Worm (Caenorhabditis elegans): ENCODE measurements around the gene npr-17.

Gene npr-17

DNA sequence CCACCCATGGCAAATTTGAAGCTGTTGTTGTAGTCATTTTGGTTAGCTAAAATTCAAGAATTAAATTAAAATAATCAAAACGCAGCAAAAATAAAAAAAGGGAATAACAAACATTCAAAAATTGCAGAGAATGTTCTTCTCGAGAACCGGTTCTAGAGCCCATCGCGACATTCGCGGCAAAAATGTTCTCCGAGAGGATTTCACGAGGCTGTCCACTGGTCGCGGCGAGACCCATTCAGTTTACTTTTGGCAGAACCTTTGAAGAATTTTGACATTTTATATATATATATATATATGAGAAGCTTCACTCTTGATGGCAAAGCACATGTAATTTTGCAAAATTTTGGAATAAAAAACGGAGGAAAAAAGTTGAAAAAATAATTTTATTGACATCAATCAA lies 33.2 kb upstream of the npr-17 start, which contains the start of gene F44B9.8:
TSS of gene F44B9.8 (minus strand) at position 163 of the 400 bp plus-strand sequence.
- TF ChIP-seq flt-1 (GFP tag; IDR thresholded peaks at IDR 0.05) (no peak), ref-1 (GFP tag; conservative IDR thresholded peaks at IDR 0.05) (no peak), ztf-23 (GFP tag; IDR thresholded peaks at IDR 0.05) (no peak), klf-2 (GFP tag; conservative IDR thresholded peaks at IDR 0.05) (no peak), ztf-29 (GFP tag; IDR thresholded peaks at IDR 0.05) (no peak), T22C8.4 (GFP tag; IDR thresholded peaks at IDR 0.05) (no peak), cog-1 (tag; optimal IDR thresholded peaks at IDR 0.05) (no peak)

DNA sequence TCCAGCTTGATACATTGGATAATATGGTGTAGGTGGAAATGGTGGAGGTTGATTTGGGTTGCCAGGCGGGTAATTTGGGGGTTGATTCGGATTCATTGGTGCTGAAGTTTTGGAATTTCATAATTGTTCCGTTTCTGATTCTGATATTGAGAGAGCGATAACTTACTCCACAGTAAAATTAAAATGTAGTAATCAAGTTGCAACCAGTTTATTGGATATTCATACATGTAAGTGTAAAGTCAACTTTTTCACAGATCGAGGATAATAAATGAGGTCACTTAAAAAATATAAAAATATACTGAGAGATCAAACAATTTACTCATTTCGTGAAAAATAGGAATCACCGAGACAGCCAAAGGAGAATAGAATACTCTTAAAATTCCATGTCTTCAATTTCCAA lies 31.7 kb upstream of the npr-17 start, which contains the start of gene mdt-30:
TSS of gene mdt-30 (minus strand) at position 101 of the 400 bp plus-strand sequence.
- TF ChIP-seq ztf-23 (GFP tag; IDR thresholded peaks at IDR 0.05) (no peak), cog-1 (tag; optimal IDR thresholded peaks at IDR 0.05) (no peak), med-1 (GFP tag; optimal IDR thresholded peaks at IDR 0.05; ENCODE audit: insufficient read depth) (no peak), T22C8.4 (GFP tag; IDR thresholded peaks at IDR 0.05) (no peak), tab-1 (GFP tag; IDR thresholded peaks at IDR 0.05) (no peak), ztf-29 (GFP tag; IDR thresholded peaks at IDR 0.05) (no peak), flt-1 (GFP tag; IDR thresholded peaks at IDR 0.05) (no peak)

DNA sequence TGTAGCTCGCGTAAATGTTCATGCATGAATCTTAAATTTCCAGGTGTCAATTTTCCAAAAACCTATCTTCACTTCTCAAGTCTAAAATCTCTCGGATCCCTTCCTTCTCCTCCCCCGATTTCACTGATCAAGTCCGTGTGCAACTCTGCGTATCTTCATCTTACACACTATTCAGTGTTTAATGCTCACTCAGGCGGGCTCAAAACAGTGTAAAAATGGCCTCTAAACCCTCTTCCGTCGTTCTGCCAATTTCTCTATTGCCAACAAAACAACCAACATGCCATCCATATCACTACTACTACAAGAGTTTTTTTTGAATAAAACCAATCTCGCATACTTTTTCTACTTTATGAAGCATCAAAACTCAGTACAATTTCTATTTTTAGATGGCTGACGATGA lies 25.8 kb upstream of the npr-17 start, which contains the start of gene F44B9.2:
TSS of gene F44B9.2 (plus strand) at position 387 of the 400 bp plus-strand sequence.
- TF ChIP-seq tab-1 (GFP tag; IDR thresholded peaks at IDR 0.05) (no peak), T22C8.4 (GFP tag; IDR thresholded peaks at IDR 0.05) (no peak), ztf-23 (GFP tag; IDR thresholded peaks at IDR 0.05) (no peak), med-1 (GFP tag; optimal IDR thresholded peaks at IDR 0.05; ENCODE audit: insufficient read depth) (no peak), ztf-29 (GFP tag; IDR thresholded peaks at IDR 0.05) (no peak), klf-2 (GFP tag; conservative IDR thresholded peaks at IDR 0.05) (no peak), flt-1 (GFP tag; IDR thresholded peaks at IDR 0.05) (no peak), cog-1 (tag; optimal IDR thresholded peaks at IDR 0.05) (no peak), ref-1 (GFP tag; conservative IDR thresholded peaks at IDR 0.05) (no peak)

ce11 chrIII:8020823-8021332 lies 24.6 kb upstream of the npr-17 start, which contains the start of gene lin-36:
Gene lin-36, minus strand, starts transcription at chrIII:8020873.
- TF ChIP-seq tab-1 (GFP tag; IDR thresholded peaks at IDR 0.05) = no peak
- no peak for TF ChIP-seq klf-2 (GFP tag; conservative IDR thresholded peaks at IDR 0.05)
- peak; percentile 84 for TF ChIP-seq cog-1 (tag; optimal IDR thresholded peaks at IDR 0.05)
- peak; percentile 53; the same call in 1 of the 2 replicates for TF ChIP-seq ztf-23 (GFP tag; IDR thresholded peaks at IDR 0.05)
- TF ChIP-seq ztf-29 (GFP tag; IDR thresholded peaks at IDR 0.05) = no peak
- no peak for TF ChIP-seq ref-1 (GFP tag; conservative IDR thresholded peaks at IDR 0.05)
- no peak for TF ChIP-seq med-1 (GFP tag; optimal IDR thresholded peaks at IDR 0.05; ENCODE audit: insufficient read depth)
- TF ChIP-seq T22C8.4 (GFP tag; IDR thresholded peaks at IDR 0.05) = peak; percentile 90
- peak; percentile 48; the same call in 1 of the 2 replicates for TF ChIP-seq flt-1 (GFP tag; IDR thresholded peaks at IDR 0.05)

DNA sequence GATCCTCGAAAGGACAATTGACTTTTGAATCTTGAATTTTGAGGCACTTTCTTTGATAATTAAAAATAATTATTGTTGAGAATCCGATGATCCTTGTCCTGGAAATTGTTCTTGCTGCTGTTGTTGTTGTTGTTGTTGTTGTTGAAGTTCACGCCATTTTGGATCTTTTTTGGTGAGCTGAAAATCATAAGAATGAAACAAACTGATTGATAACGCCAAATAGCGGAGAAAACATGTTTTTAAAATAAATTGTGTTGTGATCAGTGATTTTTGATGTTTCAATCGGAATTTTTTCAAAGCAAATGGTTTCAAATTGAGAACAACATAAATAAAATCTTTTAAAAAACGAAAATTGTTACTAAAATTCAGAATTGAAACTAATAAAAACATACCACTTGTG lies 20.8 kb upstream of the npr-17 start:
- TF ChIP-seq ref-1 (GFP tag; conservative IDR thresholded peaks at IDR 0.05) = no peak
- no peak for TF ChIP-seq med-1 (GFP tag; optimal IDR thresholded peaks at IDR 0.05; ENCODE audit: insufficient read depth)
- TF ChIP-seq klf-2 (GFP tag; conservative IDR thresholded peaks at IDR 0.05) = no peak

DNA sequence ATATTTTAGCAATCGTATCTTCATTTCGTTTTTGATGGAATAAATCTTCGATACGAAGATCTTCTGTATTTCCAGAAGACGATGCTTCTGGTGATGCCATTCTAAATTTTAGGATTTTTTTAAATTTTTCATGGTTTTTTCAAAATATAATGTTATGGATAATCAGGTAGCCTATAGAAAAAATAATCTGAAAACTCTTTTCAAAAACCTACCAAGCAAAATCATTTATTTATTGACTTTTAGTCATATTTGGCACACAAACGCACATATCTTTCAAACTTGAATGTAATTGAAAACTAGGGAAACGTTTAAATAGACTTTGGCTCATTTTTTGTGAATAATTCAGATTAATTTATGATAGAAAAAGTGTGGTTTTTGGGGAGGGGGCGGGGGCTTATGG lies 20.2 kb upstream of the npr-17 start, which contains the start of gene F44B9.5:
TSS of gene F44B9.5 (minus strand) at position 101 of the 400 bp plus-strand sequence.
- no peak for TF ChIP-seq flt-1 (GFP tag; IDR thresholded peaks at IDR 0.05)
- TF ChIP-seq ztf-23 (GFP tag; IDR thresholded peaks at IDR 0.05) = no peak
- TF ChIP-seq T22C8.4 (GFP tag; IDR thresholded peaks at IDR 0.05) = no peak
- TF ChIP-seq tab-1 (GFP tag; IDR thresholded peaks at IDR 0.05) = no peak
- TF ChIP-seq ztf-29 (GFP tag; IDR thresholded peaks at IDR 0.05) = no peak
- TF ChIP-seq cog-1 (tag; optimal IDR thresholded peaks at IDR 0.05) = no peak
- TF ChIP-seq med-1 (GFP tag; optimal IDR thresholded peaks at IDR 0.05; ENCODE audit: insufficient read depth) = no peak
- no peak for TF ChIP-seq ref-1 (GFP tag; conservative IDR thresholded peaks at IDR 0.05)
- no peak for TF ChIP-seq klf-2 (GFP tag; conservative IDR thresholded peaks at IDR 0.05)

DNA sequence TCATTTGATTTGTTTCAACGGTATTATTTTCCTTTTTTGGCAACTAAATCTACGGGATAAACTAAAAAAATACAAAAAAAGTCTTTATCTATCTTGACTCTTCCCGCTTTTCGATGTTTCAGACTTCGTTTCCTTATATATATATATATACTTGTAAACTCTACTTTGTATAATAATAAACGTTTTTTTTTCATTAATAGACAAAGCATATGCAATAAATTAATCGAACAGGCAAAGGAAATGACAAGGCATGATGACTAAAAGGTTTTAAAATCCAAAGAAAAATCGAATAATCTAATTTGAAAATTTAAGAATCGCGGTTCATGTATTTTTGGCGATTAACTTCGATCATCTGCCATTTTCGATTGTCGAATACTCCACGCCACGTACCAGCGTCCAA lies 17.3 kb upstream of the npr-17 start:
- TF ChIP-seq ztf-29 (GFP tag; IDR thresholded peaks at IDR 0.05) (no peak), ref-1 (GFP tag; conservative IDR thresholded peaks at IDR 0.05) (no peak), klf-2 (GFP tag; conservative IDR thresholded peaks at IDR 0.05) (no peak), flt-1 (GFP tag; IDR thresholded peaks at IDR 0.05) (no peak), tab-1 (GFP tag; IDR thresholded peaks at IDR 0.05) (no peak), med-1 (GFP tag; optimal IDR thresholded peaks at IDR 0.05; ENCODE audit: insufficient read depth) (no peak)

DNA sequence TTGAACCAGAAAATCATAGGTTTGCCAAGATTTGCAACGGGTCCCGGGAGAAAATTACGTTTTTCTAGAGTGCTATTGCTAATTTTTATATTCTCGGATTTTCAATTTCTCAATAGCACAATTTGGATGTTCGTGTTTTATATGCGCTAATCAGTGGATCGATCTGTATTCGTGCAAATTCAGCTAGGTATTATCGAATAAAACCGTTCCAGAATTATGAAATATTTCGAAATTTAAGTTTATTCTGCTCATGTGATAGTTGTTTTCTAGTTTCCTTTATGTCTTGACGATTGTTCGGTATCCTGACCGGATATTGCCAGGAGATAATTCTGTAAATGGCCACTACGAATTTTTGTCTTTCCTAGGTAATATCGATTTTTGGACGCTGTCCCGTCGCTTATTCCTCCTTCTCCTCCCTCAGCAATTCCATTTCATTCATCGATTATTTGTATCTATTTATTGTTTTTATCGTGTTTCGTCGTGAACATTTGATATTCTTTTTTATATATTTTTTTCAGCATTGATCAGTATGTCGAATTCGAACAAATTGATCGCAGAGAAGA lies 14.1 kb upstream of the npr-17 start, which contains the start of gene cit-1.2:
TSS of gene cit-1.2 (plus strand) at position 513 of the 563 bp plus-strand sequence.
- TF ChIP-seq T22C8.4 (GFP tag; IDR thresholded peaks at IDR 0.05) (no peak), cog-1 (tag; optimal IDR thresholded peaks at IDR 0.05) (no peak), ref-1 (GFP tag; conservative IDR thresholded peaks at IDR 0.05) (no peak), flt-1 (GFP tag; IDR thresholded peaks at IDR 0.05) (no peak), tab-1 (GFP tag; IDR thresholded peaks at IDR 0.05) (no peak), klf-2 (GFP tag; conservative IDR thresholded peaks at IDR 0.05) (no peak), med-1 (GFP tag; optimal IDR thresholded peaks at IDR 0.05; ENCODE audit: insufficient read depth) (no peak), ztf-29 (GFP tag; IDR thresholded peaks at IDR 0.05) (no peak), ztf-23 (GFP tag; IDR thresholded peaks at IDR 0.05) (no peak)

DNA sequence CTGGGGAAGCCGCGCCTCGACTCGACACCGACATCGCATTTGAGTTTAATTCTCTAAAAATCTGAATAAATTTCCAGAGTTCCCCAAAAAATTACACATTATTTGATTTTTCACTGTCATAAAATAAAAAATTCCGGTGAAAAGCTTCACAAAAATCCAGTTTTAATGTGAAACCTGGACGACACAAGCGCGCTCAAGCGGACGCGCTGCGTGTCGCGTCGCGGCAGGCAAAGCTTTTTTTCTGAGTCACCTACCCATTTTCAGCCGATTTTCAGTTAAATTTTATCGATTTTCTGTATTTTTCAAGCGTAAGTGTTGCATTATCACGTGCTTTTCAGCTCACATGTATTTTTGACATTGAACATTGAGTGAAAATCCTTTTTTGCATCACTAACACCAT lies 13.5 kb upstream of the npr-17 start, which contains the start of gene cit-1.1:
TSS of gene cit-1.1 (minus strand) at position 53 of the 400 bp plus-strand sequence.
- TF ChIP-seq cog-1 (tag; optimal IDR thresholded peaks at IDR 0.05) (no peak), T22C8.4 (GFP tag; IDR thresholded peaks at IDR 0.05) (no peak), ztf-29 (GFP tag; IDR thresholded peaks at IDR 0.05) (no peak), tab-1 (GFP tag; IDR thresholded peaks at IDR 0.05) (no peak), ref-1 (GFP tag; conservative IDR thresholded peaks at IDR 0.05) (no peak), flt-1 (GFP tag; IDR thresholded peaks at IDR 0.05) (no peak), klf-2 (GFP tag; conservative IDR thresholded peaks at IDR 0.05) (no peak), ztf-23 (GFP tag; IDR thresholded peaks at IDR 0.05) (no peak), med-1 (GFP tag; optimal IDR thresholded peaks at IDR 0.05; ENCODE audit: insufficient read depth) (no peak)

All from whole organism, midembryonic.